Fruit fly (Drosophila melanogaster): Measurements from ENCODE around the gene Syx5.

The Syx5 gene

dm6 chr2L:16285692-16286359 is 21.3 kb upstream of the Syx5 start:
- TF ChIP-seq CG7045 (GFP tag; optimal IDR thresholded peaks at IDR 0.05) (peak; percentile 35), CG7101 (tag; optimal IDR thresholded peaks at IDR 0.05) (peak; percentile 83), cic (GFP tag; optimal IDR thresholded peaks at IDR 0.05) (no peak), CG5204 (GFP tag; optimal IDR thresholded peaks at IDR 0.05) (peak; percentile 45), CG1620 (GFP tag; optimal IDR thresholded peaks at IDR 0.05) (peak; percentile 30), Clk (GFP tag; optimal IDR thresholded peaks at IDR 0.05) (peak; percentile 54), Hr96 (GFP tag; optimal IDR thresholded peaks at IDR 0.05) (no peak), Crg-1 (GFP tag; optimal IDR thresholded peaks at IDR 0.05) (no peak), ovo (GFP tag; optimal IDR thresholded peaks at IDR 0.05) (no peak), Mnt (GFP tag; optimal IDR thresholded peaks at IDR 0.05) (peak; percentile 21), toe (GFP tag; optimal IDR thresholded peaks at IDR 0.05) (peak; percentile 22), pad (GFP tag; optimal IDR thresholded peaks at IDR 0.05) (no peak), bab1 (GFP tag; optimal IDR thresholded peaks at IDR 0.05) (peak; percentile 62), tj (GFP tag; optimal IDR thresholded peaks at IDR 0.05) (no peak), cnc (optimal IDR thresholded peaks at IDR 0.05) (no peak), CG33017 (tag; optimal IDR thresholded peaks at IDR 0.05) (peak; percentile 86), CG11617 (GFP tag; optimal IDR thresholded peaks at IDR 0.05) (no peak), CG12768 (GFP tag; optimal IDR thresholded peaks at IDR 0.05) (peak; percentile 6), kay (GFP tag; ENCODE audit: borderline replicate concordance) (peak; percentile 90), CG14711 (tag; optimal IDR thresholded peaks at IDR 0.05) (peak; percentile 86)

dm6 chr2L:16286360-16287005 is 20.7 kb upstream of the Syx5 start:
- TF ChIP-seq CG1620 (GFP tag; optimal IDR thresholded peaks at IDR 0.05) (no peak), cnc (optimal IDR thresholded peaks at IDR 0.05) (no peak), pad (GFP tag; optimal IDR thresholded peaks at IDR 0.05) (peak; percentile 84), CG11617 (GFP tag; optimal IDR thresholded peaks at IDR 0.05) (peak; percentile 77), cic (GFP tag; optimal IDR thresholded peaks at IDR 0.05) (peak; percentile 87), CG12768 (GFP tag; optimal IDR thresholded peaks at IDR 0.05) (peak; percentile 81), CG14711 (tag; optimal IDR thresholded peaks at IDR 0.05) (peak; percentile 64), Hr96 (GFP tag; optimal IDR thresholded peaks at IDR 0.05) (no peak), CG5204 (GFP tag; optimal IDR thresholded peaks at IDR 0.05) (peak; percentile 52), Crg-1 (GFP tag; optimal IDR thresholded peaks at IDR 0.05) (peak; percentile 11), CG7101 (tag; optimal IDR thresholded peaks at IDR 0.05) (peak; percentile 75), kay (GFP tag; ENCODE audit: borderline replicate concordance) (peak; percentile 24), toe (GFP tag; optimal IDR thresholded peaks at IDR 0.05) (no peak), CG7045 (GFP tag; optimal IDR thresholded peaks at IDR 0.05) (peak; percentile 57), tj (GFP tag; optimal IDR thresholded peaks at IDR 0.05) (peak; percentile 23), Mnt (GFP tag; optimal IDR thresholded peaks at IDR 0.05) (peak; percentile 29), bab1 (GFP tag; optimal IDR thresholded peaks at IDR 0.05) (peak; percentile 66), ovo (GFP tag; optimal IDR thresholded peaks at IDR 0.05) (peak; percentile 51), Clk (GFP tag; optimal IDR thresholded peaks at IDR 0.05) (no peak), CG33017 (tag; optimal IDR thresholded peaks at IDR 0.05) (peak; percentile 68)

dm6 chr2L:16287006-16287601 is 20.0 kb upstream of the Syx5 start:
- TF ChIP-seq CG11617 (GFP tag; optimal IDR thresholded peaks at IDR 0.05), result no peak
- no peak for TF ChIP-seq CG33017 (tag; optimal IDR thresholded peaks at IDR 0.05)
- no peak for TF ChIP-seq CG14711 (tag; optimal IDR thresholded peaks at IDR 0.05)
- TF ChIP-seq CG1620 (GFP tag; optimal IDR thresholded peaks at IDR 0.05), result no peak

dm6 chr2L:16287602-16288392 is 19.3 kb upstream of the Syx5 start, which contains the start of the genes crp and pkaap:
Gene crp (minus strand): TSS chr2L:16287730.
Gene pkaap (plus strand): TSS chr2L:16288290.
- TF ChIP-seq CG1620 (GFP tag; optimal IDR thresholded peaks at IDR 0.05), result peak; percentile 96
- no peak for TF ChIP-seq cnc (optimal IDR thresholded peaks at IDR 0.05)
- peak; percentile 91 for TF ChIP-seq Mnt (GFP tag; optimal IDR thresholded peaks at IDR 0.05)
- TF ChIP-seq CG12768 (GFP tag; optimal IDR thresholded peaks at IDR 0.05), result peak; percentile 77
- peak; percentile 73 for TF ChIP-seq pad (GFP tag; optimal IDR thresholded peaks at IDR 0.05)
- TF ChIP-seq Clk (GFP tag; optimal IDR thresholded peaks at IDR 0.05), result peak; percentile 63
- peak; percentile 82 for TF ChIP-seq cic (GFP tag; optimal IDR thresholded peaks at IDR 0.05)
- TF ChIP-seq Hr96 (GFP tag; optimal IDR thresholded peaks at IDR 0.05), result peak; percentile 91
- TF ChIP-seq CG14711 (tag; optimal IDR thresholded peaks at IDR 0.05), result peak; percentile 69
- peak; percentile 94 for TF ChIP-seq Crg-1 (GFP tag; optimal IDR thresholded peaks at IDR 0.05)
- TF ChIP-seq CG33017 (tag; optimal IDR thresholded peaks at IDR 0.05), result peak; percentile 40
- TF ChIP-seq bab1 (GFP tag; optimal IDR thresholded peaks at IDR 0.05), result peak; percentile 64
- no peak for TF ChIP-seq CG5204 (GFP tag; optimal IDR thresholded peaks at IDR 0.05)
- TF ChIP-seq CG7045 (GFP tag; optimal IDR thresholded peaks at IDR 0.05), result peak; percentile 67
- TF ChIP-seq toe (GFP tag; optimal IDR thresholded peaks at IDR 0.05), result peak; percentile 92
- TF ChIP-seq kay (GFP tag; ENCODE audit: borderline replicate concordance), result peak; percentile 97
- peak; percentile 58 for TF ChIP-seq CG11617 (GFP tag; optimal IDR thresholded peaks at IDR 0.05)
- peak; percentile 73 for TF ChIP-seq CG7101 (tag; optimal IDR thresholded peaks at IDR 0.05)
- peak; percentile 93 for TF ChIP-seq ovo (GFP tag; optimal IDR thresholded peaks at IDR 0.05)
- peak; percentile 60 for TF ChIP-seq tj (GFP tag; optimal IDR thresholded peaks at IDR 0.05)

DNA sequence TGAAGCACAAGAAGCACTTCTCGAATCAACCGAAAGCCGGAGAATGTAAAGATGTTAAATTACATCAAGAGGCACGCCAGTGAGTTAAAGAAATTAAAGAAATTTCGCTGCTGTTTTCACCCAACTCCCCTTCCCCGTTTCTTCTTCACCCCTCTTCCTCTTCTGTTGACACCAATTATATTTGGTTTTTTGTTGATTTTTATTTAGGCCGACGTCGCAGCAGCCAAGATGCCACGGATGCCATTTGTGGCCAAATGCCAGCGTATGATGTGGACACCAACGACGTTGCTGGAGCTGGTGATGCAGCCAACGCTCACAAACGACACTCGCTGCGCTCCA is 18.8 kb upstream of the Syx5 start:
- TF ChIP-seq Clk (GFP tag; optimal IDR thresholded peaks at IDR 0.05), result no peak

Data from whole organism, adult.